Fruit fly (Drosophila melanogaster): ENCODE measurements around the gene Sid.

Gene Sid

dm6 chr3R:28629186-28629979, 41.1 kb upstream of the Sid start (continued):
- TF ChIP-seq ara (GFP tag; IDR thresholded peaks at IDR 0.05) (no peak), Hr51 (GFP tag; optimal IDR thresholded peaks at IDR 0.05) (peak in 1 of 2 experiments; percentile 22), tx (GFP tag; optimal IDR thresholded peaks at IDR 0.05) (no peak), CG8089 (GFP tag; optimal IDR thresholded peaks at IDR 0.05) (no peak), zen2 (GFP tag; IDR thresholded peaks at IDR 0.05; ENCODE audit: partially characterized antibody) (no peak), CG17385 (GFP tag; optimal IDR thresholded peaks at IDR 0.05) (no peak), Ptx1 (GFP tag; IDR thresholded peaks at IDR 0.05) (no peak), vvl (GFP tag; IDR thresholded peaks at IDR 0.05) (no peak), CG12942 (GFP tag; optimal IDR thresholded peaks at IDR 0.05) (no peak), ash1 (GFP tag; optimal IDR thresholded peaks at IDR 0.05) (no peak), CG6765 (GFP tag; optimal IDR thresholded peaks at IDR 0.05) (no peak), sqz (GFP tag; optimal IDR thresholded peaks at IDR 0.05) (no peak), jigr1 (GFP tag; IDR thresholded peaks at IDR 0.05) (no peak), salm (tag; optimal IDR thresholded peaks at IDR 0.05) (no peak), HLH4C (GFP tag; IDR thresholded peaks at IDR 0.05; ENCODE audit: partially characterized antibody) (no peak), ap (GFP tag; IDR thresholded peaks at IDR 0.05) (no peak), Optix (GFP tag; IDR thresholded peaks at IDR 0.05) (no peak), Side (GFP tag; optimal IDR thresholded peaks at IDR 0.05) (no peak), CG6683 (GFP tag; optimal IDR thresholded peaks at IDR 0.05) (no peak), croc (GFP tag; conservative IDR thresholded peaks at IDR 0.05) (no peak), az2 (GFP tag; optimal IDR thresholded peaks at IDR 0.05) (peak; percentile 9), CG14667 (GFP tag; IDR thresholded peaks at IDR 0.05) (no peak), E2f2 (GFP tag; IDR thresholded peaks at IDR 0.05) (no peak), chm (GFP tag; IDR thresholded peaks at IDR 0.05) (no peak), CG14710 (tag; optimal IDR thresholded peaks at IDR 0.05) (no peak), Xrp1 (GFP tag; IDR thresholded peaks at IDR 0.05) (no peak), CG32772 (GFP tag; IDR thresholded peaks at IDR 0.05) (no peak), CG6175 (GFP tag; IDR thresholded peaks at IDR 0.05) (no peak), bsh (GFP tag; optimal IDR thresholded peaks at IDR 0.05) (peak in 1 of 2 experiments; percentile 22), tll (GFP tag; optimal IDR thresholded peaks at IDR 0.05) (no peak), sima (GFP tag; optimal IDR thresholded peaks at IDR 0.05) (no peak), CG7987 (GFP tag; optimal IDR thresholded peaks at IDR 0.05) (no peak), danr (GFP tag; IDR thresholded peaks at IDR 0.05) (no peak), CG18619 (GFP tag; optimal IDR thresholded peaks at IDR 0.05) (no peak), jing (GFP tag; optimal IDR thresholded peaks at IDR 0.05) (no peak), CG2120 (GFP tag; optimal IDR thresholded peaks at IDR 0.05) (no peak), cato (GFP tag; optimal IDR thresholded peaks at IDR 0.05; ENCODE audit: borderline replicate concordance) (no peak), sob (GFP tag; IDR thresholded peaks at IDR 0.05) (no peak), Dip2 (GFP tag; IDR thresholded peaks at IDR 0.05) (no peak), dmrt11E (tag; optimal IDR thresholded peaks at IDR 0.05) (no peak), CG17568 (GFP tag; optimal IDR thresholded peaks at IDR 0.05) (no peak), tin (GFP tag; optimal IDR thresholded peaks at IDR 0.05) (no peak), CG4360 (GFP tag; IDR thresholded peaks at IDR 0.05) (no peak), zfh2 (GFP tag; optimal IDR thresholded peaks at IDR 0.05) (no peak), vnd (GFP tag; IDR thresholded peaks at IDR 0.05; ENCODE audit: partially characterized antibody) (no peak), tgo (GFP tag; IDR thresholded peaks at IDR 0.05) (no peak), Ets97D (GFP tag; optimal IDR thresholded peaks at IDR 0.05) (no peak), CG3847 (GFP tag; IDR thresholded peaks at IDR 0.05) (no peak), CG2712 (tag; optimal IDR thresholded peaks at IDR 0.05) (peak; percentile 35), CG6854 (GFP tag; optimal IDR thresholded peaks at IDR 0.05) (no peak)
